Fruit fly (Drosophila melanogaster) whole organism, embryonic: Measurements from ENCODE around the gene AcCoAS.

Experiments
- Asciz ChIP-seq: fragments of 200-800 bp; sonication (Bioruptor generic); optimal IDR thresholded peaks from 2 replicates; lab custom pipeline; 2017; ENCODE audit warnings: missing biosample characterization, mild to moderate bottlenecking, missing genetic modification characterization, missing genetic modification reagents
- Atf6 ChIP-seq: fragments of 200-800 bp; sonication (Bioruptor generic); IDR thresholded peaks from 2 replicates; pipeline ENCODE4 v1.3.6; 2022; ENCODE audit warnings: missing biosample characterization, missing genetic modification characterization
- C15 ChIP-seq: fragments of 200-800 bp; sonication (Bioruptor generic); IDR thresholded peaks from 3 replicates; pipeline ENCODE4 v1.3.6; 2022; ENCODE audit warnings: missing biosample characterization, missing genetic modification characterization
- CG10462 ChIP-seq: fragments of 200-800 bp; sonication (Bioruptor generic); optimal IDR thresholded peaks from 2 replicates; lab custom pipeline; 2016; ENCODE audit warnings: missing biosample characterization, missing genetic modification characterization
- CG11398 ChIP-seq: fragments of 200-800 bp; sonication (Bioruptor generic); optimal IDR thresholded peaks from 2 replicates; lab custom pipeline; 2016; ENCODE audit warnings: missing biosample characterization, missing genetic modification characterization
- CG11723 ChIP-seq: fragments of 200-800 bp; sonication (Bioruptor generic); optimal IDR thresholded peaks from 2 replicates; lab custom pipeline; 2017; ENCODE audit warnings: missing biosample characterization, mild to moderate bottlenecking, missing genetic modification characterization
- CG13424 ChIP-seq: fragments of 200-800 bp; sonication (Bioruptor generic); optimal IDR thresholded peaks from 2 replicates; lab custom pipeline; 2019; ENCODE audit warnings: missing biosample characterization, mild to moderate bottlenecking, missing genetic modification characterization, moderate library complexity
- CG17359 ChIP-seq: fragments of 200-800 bp; sonication (Bioruptor generic); optimal IDR thresholded peaks from 3 replicates; lab custom pipeline; 2018; ENCODE audit warnings: missing biosample characterization, mild to moderate bottlenecking, missing genetic modification characterization, moderate library complexity
- CG1832 ChIP-seq: fragments of 200-800 bp; sonication (Bioruptor generic); optimal IDR thresholded peaks from 2 replicates; lab custom pipeline; 2017; ENCODE audit warnings: missing biosample characterization, mild to moderate bottlenecking, missing genetic modification characterization, inconsistent platforms
- CG18619 ChIP-seq: fragments of 200-800 bp; sonication (Bioruptor generic); optimal IDR thresholded peaks from 3 replicates; lab custom pipeline; 2017; ENCODE audit warnings: missing biosample characterization, mild to moderate bottlenecking, missing genetic modification characterization
- CG32532 ChIP-seq: fragments of 200-800 bp; sonication (Bioruptor generic); IDR thresholded peaks from 2 replicates; pipeline ENCODE4 v1.3.6; 2022; ENCODE audit warnings: missing biosample characterization, missing genetic modification characterization
- CG33557 ChIP-seq: fragments of 200-800 bp; sonication (Bioruptor generic); optimal IDR thresholded peaks from 2 replicates; lab custom pipeline; 2019; ENCODE audit warnings: missing biosample characterization, mild to moderate bottlenecking, missing genetic modification characterization, moderate library complexity
- CG34376 ChIP-seq: fragments of 200-800 bp; sonication (Bioruptor generic); optimal IDR thresholded peaks from 2 replicates; lab custom pipeline; 2018; ENCODE audit warnings: missing biosample characterization, mild to moderate bottlenecking, missing genetic modification characterization
- CG3726 ChIP-seq: fragments of 200-800 bp; sonication (Bioruptor generic); IDR thresholded peaks from 3 replicates; pipeline ENCODE4, ENCODE4 v1.3.6; 2022; ENCODE audit warnings: missing biosample characterization, missing genetic modification characterization
- CG4404 ChIP-seq: fragments of 200-800 bp; sonication (Bioruptor generic); IDR thresholded peaks from 2 replicates; pipeline ENCODE4 v1.3.6; 2022; ENCODE audit warnings: missing biosample characterization, missing genetic modification characterization
- CG6654 ChIP-seq: fragments of 200-800 bp; sonication (Bioruptor generic); optimal IDR thresholded peaks from 2 replicates; lab custom pipeline; 2017; ENCODE audit warnings: missing biosample characterization, mild to moderate bottlenecking, missing genetic modification characterization
- CG6689 ChIP-seq: fragments of 200-800 bp; sonication (Bioruptor generic); IDR thresholded peaks from 2 replicates; pipeline ENCODE4 v1.3.6; 2022; ENCODE audit warnings: missing biosample characterization, missing genetic modification characterization
- CG7987 ChIP-seq: fragments of 200-800 bp; sonication (Bioruptor generic); optimal IDR thresholded peaks from 2 replicates; lab custom pipeline; 2018; ENCODE audit warnings: missing biosample characterization, mild to moderate bottlenecking, missing genetic modification characterization, moderate library complexity
- CG8281 ChIP-seq: fragments of 200-800 bp; sonication (Bioruptor generic); optimal IDR thresholded peaks from 2 replicates; lab custom pipeline; 2018; ENCODE audit warnings: missing biosample characterization, mild to moderate bottlenecking, missing genetic modification characterization, moderate library complexity
- CG9932 ChIP-seq: fragments of 200-800 bp; sonication (Bioruptor generic); IDR thresholded peaks from 2 replicates; pipeline ENCODE4 v1.3.6; 2022; ENCODE audit warnings: missing biosample characterization, missing genetic modification characterization
- CHES-1-like ChIP-seq: fragments of 200-800 bp; sonication (Bioruptor generic); optimal IDR thresholded peaks from 2 replicates; lab custom pipeline; 2016; ENCODE audit warnings: missing biosample characterization, missing genetic modification characterization
- Dfd ChIP-seq, 2 experiments: fragments of >200 bp; optimal IDR thresholded peaks; 2 replicates each; lab custom pipeline; 2017; ENCODE audit warnings: missing biosample characterization in 2 of 2, missing genetic modification characterization in 2 of 2
- Dip2 ChIP-seq: fragments of 200-800 bp; sonication (Bioruptor generic); IDR thresholded peaks from 2 replicates; pipeline ENCODE4 v1.3.6; 2022; ENCODE audit warnings: missing biosample characterization, missing genetic modification characterization
- Dll ChIP-seq: fragments of 200-800 bp; sonication (Bioruptor generic); IDR thresholded peaks from 4 replicates; pipeline ENCODE4 v1.3.6; 2022; ENCODE audit warnings: missing biosample characterization, missing genetic modification characterization; ENCODE audit not compliant: partially characterized antibody
- Drgx ChIP-seq: fragments of 200-800 bp; sonication (Bioruptor generic); IDR thresholded peaks from 2 replicates; pipeline ENCODE4 v1.3.6; 2022; ENCODE audit warnings: missing biosample characterization, missing genetic modification characterization
- GATAe ChIP-seq: fragments of 200-800 bp; sonication (Bioruptor generic); conservative IDR thresholded peaks from 2 replicates; pipeline ENCODE4 v1.3.6; 2022; ENCODE audit warnings: missing biosample characterization, missing genetic modification characterization
- Kr ChIP-seq: fragments of 200-800 bp; sonication (Bioruptor generic); optimal IDR thresholded peaks from 2 replicates; lab custom pipeline; 2017; ENCODE audit warnings: missing biosample characterization, mild to moderate bottlenecking, missing genetic modification characterization
- NK7.1 ChIP-seq: fragments of 200-800 bp; sonication (Bioruptor generic); optimal IDR thresholded peaks from 3 replicates; lab custom pipeline; 2016; ENCODE audit warnings: missing biosample characterization, missing genetic modification characterization
- Oli ChIP-seq: fragments of 200-800 bp; sonication (Bioruptor generic); optimal IDR thresholded peaks from 2 replicates; lab custom pipeline; 2018; ENCODE audit warnings: missing biosample characterization, mild to moderate bottlenecking, missing genetic modification characterization, moderate library complexity
- Poxn ChIP-seq: fragments of 200-800 bp; sonication (Bioruptor generic); IDR thresholded peaks from 2 replicates; pipeline ENCODE4 v1.3.6; 2022; ENCODE audit warnings: missing biosample characterization, missing genetic modification characterization
- Ravus ChIP-seq: fragments of 200-800 bp; sonication (Bioruptor generic); IDR thresholded peaks from 2 replicates; pipeline ENCODE4 v1.3.6; 2022; ENCODE audit warnings: missing biosample characterization, missing genetic modification characterization
- Six4 ChIP-seq: fragments of 200-800 bp; sonication (Bioruptor generic); optimal IDR thresholded peaks from 2 replicates; lab custom pipeline; 2016; ENCODE audit warnings: missing biosample characterization, missing genetic modification characterization
- YL-1 ChIP-seq: fragments of 200-800 bp; sonication (Bioruptor generic); optimal IDR thresholded peaks from 3 replicates; lab custom pipeline; 2017; ENCODE audit warnings: missing biosample characterization, mild to moderate bottlenecking, missing genetic modification characterization
- ase ChIP-seq: fragments of 200-800 bp; sonication (Bioruptor generic); IDR thresholded peaks from 3 replicates; pipeline ENCODE4 v1.3.6; 2022; ENCODE audit warnings: missing biosample characterization, missing genetic modification characterization
- corto ChIP-seq: fragments of 200-800 bp; sonication (Bioruptor generic); optimal IDR thresholded peaks from 2 replicates; lab custom pipeline; 2016; ENCODE audit warnings: missing biosample characterization, mild to moderate bottlenecking, missing genetic modification characterization, moderate library complexity
- crc ChIP-seq: fragments of 200-800 bp; sonication (Bioruptor generic); optimal IDR thresholded peaks from 2 replicates; lab custom pipeline; 2016; ENCODE audit warnings: missing biosample characterization, missing genetic modification characterization
- dan ChIP-seq: fragments of 200-800 bp; sonication (Bioruptor generic); IDR thresholded peaks from 2 replicates; pipeline ENCODE4 v1.3.6; 2022; ENCODE audit warnings: missing biosample characterization, missing genetic modification characterization
- dimm ChIP-seq: fragments of 200-800 bp; sonication (Bioruptor generic); IDR thresholded peaks from 2 replicates; pipeline ENCODE4 v1.3.6; 2022; ENCODE audit warnings: missing biosample characterization, missing genetic modification characterization
- dpn ChIP-seq, 2 experiments: fragments of 200-800 bp; sonication (Bioruptor generic); optimal IDR thresholded peaks; 3 replicates each; lab custom pipeline; 2016; ENCODE audit warnings: missing biosample characterization in 2 of 2, missing genetic modification characterization in 2 of 2
- her ChIP-seq: fragments of 200-800 bp; sonication (Bioruptor generic); optimal IDR thresholded peaks from 2 replicates; lab custom pipeline; 2016; ENCODE audit warnings: missing biosample characterization, missing genetic modification characterization
- hkb ChIP-seq, 2 experiments: fragments of 200-800 bp in 1 of 2; fragments of >200 bp in 1 of 2; sonication (Bioruptor generic) in 1 of 2; IDR thresholded peaks in 1 of 2; optimal IDR thresholded peaks in 1 of 2; 2 replicates each; pipeline versions ENCODE4 v1.3.6 to Lab custom; 2017 to 2022; ENCODE audit warnings: missing biosample characterization in 1 of 2, missing genetic modification characterization in 1 of 2
- nau ChIP-seq: fragments of 200-800 bp; sonication (Bioruptor generic); optimal IDR thresholded peaks from 3 replicates; lab custom pipeline; 2017; ENCODE audit warnings: missing biosample characterization, mild to moderate bottlenecking, missing genetic modification characterization, missing genetic modification reagents
- pita ChIP-seq: fragments of 200-800 bp; sonication (Bioruptor generic); optimal IDR thresholded peaks from 2 replicates; lab custom pipeline; 2017; ENCODE audit warnings: missing biosample characterization, mild to moderate bottlenecking, missing genetic modification characterization
- slp2 ChIP-seq: fragments of 200-800 bp; sonication (Bioruptor generic); optimal IDR thresholded peaks from 2 replicates; lab custom pipeline; 2016; ENCODE audit warnings: missing biosample characterization, missing genetic modification characterization
- sob ChIP-seq: fragments of 200-800 bp; sonication (Bioruptor generic); IDR thresholded peaks from 2 replicates; pipeline ENCODE4 v1.3.6; 2022; ENCODE audit warnings: missing biosample characterization, missing genetic modification characterization
- sr ChIP-seq: fragments of 200-800 bp; sonication (Bioruptor generic); IDR thresholded peaks from 3 replicates; pipeline ENCODE4 v1.3.6; 2022; ENCODE audit warnings: missing biosample characterization, missing genetic modification characterization
- tgo ChIP-seq: fragments of 200-800 bp; sonication (Bioruptor generic); IDR thresholded peaks from 3 replicates; pipeline ENCODE4 v1.3.6; 2022; ENCODE audit warnings: missing biosample characterization, missing genetic modification characterization
- tin ChIP-seq: fragments of 200-800 bp; sonication (Bioruptor generic); optimal IDR thresholded peaks from 3 replicates; lab custom pipeline; 2016; ENCODE audit warnings: missing biosample characterization, missing genetic modification characterization
- zen ChIP-seq: fragments of 200-800 bp; sonication (Bioruptor generic); optimal IDR thresholded peaks from 3 replicates; lab custom pipeline; 2018; ENCODE audit warnings: missing biosample characterization, mild to moderate bottlenecking, missing genetic modification characterization, moderate library complexity
- zfh1 ChIP-seq: fragments of 200-800 bp; sonication (Bioruptor generic); IDR thresholded peaks from 3 replicates; pipeline ENCODE4 v1.3.6; 2022; ENCODE audit warnings: missing biosample characterization, missing genetic modification characterization

The AcCoAS gene

dm6 chr3L:21253761-21254523, 26.1 kb downstream of the AcCoAS start (continued):
- TF ChIP-seq dpn (GFP tag; optimal IDR thresholded peaks at IDR 0.05; lab: Kevin White, UChicago) (peak; percentile 15 to 26), Dll (no peak), CG4404 (no peak), Dfd (GFP tag; optimal IDR thresholded peaks at IDR 0.05; lab: Kevin White, UChicago) (no peak), CG8281 (tag; lab: Kevin White, UChicago) (no peak), CG3726 (0 out of 3 replicates have a peak, but pooled peaks have one; percentile 11), Kr (GFP tag; lab: Kevin White, UChicago) (no peak), crc (GFP tag; lab: Kevin White, UChicago) (no peak), sr (no peak), CG33557 (no peak), Dip2 (GFP tag; lab: Robert Waterston, UW) (no peak), Six4 (GFP tag; lab: Kevin White, UChicago) (peak; percentile 10), CG32532 (no peak), ase (GFP tag; lab: Robert Waterston, UW) (no peak), Atf6 (no peak), dan (GFP tag; lab: Robert Waterston, UW) (no peak), corto (GFP tag; lab: Kevin White, UChicago) (peak; percentile 99), hkb (optimal IDR thresholded peaks at IDR 0.05; lab: Kevin White, UChicago) (no peak), hkb (GFP tag; IDR thresholded peaks at IDR 0.05; lab: Robert Waterston, UW) (peak; percentile 35; the same call in 1 of the 2 replicates), Poxn (GFP tag; lab: Robert Waterston, UW) (no peak), CG11723 (GFP tag; lab: Kevin White, UChicago) (no peak), CG18619 (GFP tag; lab: Kevin White, UChicago) (no peak), zen (tag; lab: Kevin White, UChicago) (peak; percentile 28), CG9932 (no peak), Oli (tag; lab: Kevin White, UChicago) (peak; percentile 49), YL-1 (no peak), nau (no peak), CG13424 (tag; lab: Kevin White, UChicago) (peak; percentile 39), dimm (GFP tag; lab: Robert Waterston, UW) (no peak), CG10462 (GFP tag; lab: Kevin White, UChicago) (peak; percentile 11), C15 (GFP tag; lab: Robert Waterston, UW) (no peak), her (GFP tag; lab: Kevin White, UChicago) (no peak), CHES-1-like (GFP tag; lab: Kevin White, UChicago) (no peak), zfh1 (GFP tag; lab: Robert Waterston, UW) (peak; percentile 57; the same call in 1 of the 3 replicates), CG6654 (GFP tag; lab: Kevin White, UChicago) (no peak), CG34376 (no peak), NK7.1 (GFP tag; lab: Kevin White, UChicago) (no peak), sob (GFP tag; lab: Robert Waterston, UW) (0 out of 2 replicates have a peak, but pooled peaks have one; percentile 32), CG17359 (tag; lab: Kevin White, UChicago) (peak; percentile 50), slp2 (GFP tag; lab: Kevin White, UChicago) (no peak), CG6689 (GFP tag; lab: Robert Waterston, UW) (peak; percentile 18; the same call in 1 of the 2 replicates), tgo (GFP tag; lab: Robert Waterston, UW) (peak; percentile 20; the same call in 1 of the 3 replicates), Asciz (GFP tag; lab: Kevin White, UChicago) (peak; percentile 35), CG1832 (no peak), pita (GFP tag; lab: Kevin White, UChicago) (no peak), GATAe (no peak), Ravus (GFP tag; lab: Robert Waterston, UW) (no peak), tin (GFP tag; lab: Kevin White, UChicago) (peak; percentile 35), CG11398 (GFP tag; lab: Kevin White, UChicago) (no peak), Drgx (GFP tag; lab: Robert Waterston, UW) (peak; percentile 83), CG7987 (GFP tag; lab: Kevin White, UChicago) (no peak)
